Worm (Caenorhabditis elegans) whole organism, early embryonic: Measurements from ENCODE around the gene hrpl-1.

ENCODE experiments used
- B0310.2 ChIP-seq: sonication (generic microtip); optimal IDR thresholded peaks from 2 replicates; lab custom pipeline; 2016; ENCODE audit warnings: mild to moderate bottlenecking, missing genetic modification characterization, missing compliant biosample characterization
- F13C5.2 ChIP-seq: sonication (generic microtip); optimal IDR thresholded peaks from 2 replicates; lab custom pipeline; 2017; ENCODE audit warnings: mild to moderate bottlenecking, missing genetic modification characterization, inconsistent platforms, missing compliant biosample characterization
- aly-1 ChIP-seq: sonication (generic microtip); optimal IDR thresholded peaks from 2 replicates; lab custom pipeline; 2016; ENCODE audit warnings: missing genetic modification characterization, missing compliant biosample characterization
- ama-1 ChIP-seq: fragments of 150-350 bp; optimal IDR thresholded peaks from 2 replicates; lab custom pipeline; 2014
- ceh-13 ChIP-seq: fragments of 200-800 bp; sonication (Bioruptor generic); optimal IDR thresholded peaks from 2 replicates; lab custom pipeline; 2018; ENCODE audit warnings: mild to moderate bottlenecking, missing genetic modification characterization, missing compliant biosample characterization
- ceh-36 ChIP-seq: sonication (generic microtip); optimal IDR thresholded peaks from 2 replicates; lab custom pipeline; 2016; ENCODE audit warnings: missing genetic modification characterization, inconsistent platforms, missing compliant biosample characterization
- ets-7 ChIP-seq: sonication (generic microtip); optimal IDR thresholded peaks from 2 replicates; lab custom pipeline; 2016; ENCODE audit warnings: missing genotype, missing genetic modification characterization, missing compliant biosample characterization
- flt-1 ChIP-seq: fragments of 200-800 bp; sonication (Bioruptor generic); IDR thresholded peaks from 2 replicates; pipeline ENCODE4 v1.3.6; 2022; ENCODE audit warnings: missing genetic modification characterization, missing compliant biosample characterization
- hmbx-1 ChIP-seq: sonication (generic microtip); optimal IDR thresholded peaks from 2 replicates; lab custom pipeline; 2016; ENCODE audit warnings: mild to moderate bottlenecking, missing genetic modification characterization, missing compliant biosample characterization
- hmg-4 ChIP-seq: fragments of 200-800 bp; sonication (Bioruptor generic); optimal IDR thresholded peaks from 2 replicates; lab custom pipeline; 2018; ENCODE audit warnings: mild to moderate bottlenecking, missing genetic modification characterization, missing compliant biosample characterization
- hnd-1 ChIP-seq: sonication (generic microtip); optimal IDR thresholded peaks from 2 replicates; lab custom pipeline; 2016; ENCODE audit warnings: missing genetic modification characterization, missing compliant biosample characterization
- pes-1 ChIP-seq: fragments of 200-800 bp; sonication (Bioruptor generic); IDR thresholded peaks from 2 replicates; pipeline ENCODE4 v1.3.6; 2022; ENCODE audit warnings: missing genetic modification reagents, missing genetic modification characterization, missing compliant biosample characterization
- scrt-1 ChIP-seq: fragments of 200-800 bp; sonication (Bioruptor generic); IDR thresholded peaks from 2 replicates; pipeline ENCODE4 v1.3.6; 2022; ENCODE audit warnings: missing genetic modification characterization, missing compliant biosample characterization
- sea-1 ChIP-seq: fragments of 200-800 bp; sonication (Bioruptor generic); conservative IDR thresholded peaks from 2 replicates; pipeline ENCODE4 v1.3.6; 2022; ENCODE audit warnings: missing genetic modification characterization, missing compliant biosample characterization
- tbx-11 ChIP-seq: fragments of 200-800 bp; sonication (Bioruptor generic); IDR thresholded peaks from 2 replicates; pipeline ENCODE4 v1.3.6; 2022; ENCODE audit warnings: missing genetic modification characterization, missing compliant biosample characterization
- tbx-37 ChIP-seq: fragments of 200-800 bp; sonication (Bioruptor generic); conservative IDR thresholded peaks from 2 replicates; pipeline ENCODE4 v1.3.6; 2022; ENCODE audit warnings: missing genetic modification reagents, missing genetic modification characterization, missing compliant biosample characterization
- tra-4 ChIP-seq: sonication (generic microtip); optimal IDR thresholded peaks from 2 replicates; lab custom pipeline; 2017; ENCODE audit warnings: missing genetic modification characterization, missing compliant biosample characterization

Gene hrpl-1

ce11 chrII:6860043-6860442, 38.5 kb upstream of the hrpl-1 start:
- TF ChIP-seq ets-7 (tag; lab: Kevin White, UChicago) (no peak), scrt-1 (no peak), aly-1 (tag; lab: Kevin White, UChicago) (no peak), tra-4 (no peak)

- TF ChIP-seq ceh-36 (tag; lab: Kevin White, UChicago) (no peak), sea-1 (GFP tag; lab: Robert Waterston, UW) (no peak), pes-1 (GFP tag; lab: Robert Waterston, UW) (no peak), flt-1 (no peak), tbx-11 (GFP tag; lab: Robert Waterston, UW) (no peak), aly-1 (tag; lab: Kevin White, UChicago) (no peak), scrt-1 (no peak), B0310.2 (tag; lab: Kevin White, UChicago) (no peak), hmg-4 (GFP tag; lab: Kevin White, UChicago) (no peak), F13C5.2 (tag; lab: Kevin White, UChicago) (no peak), ceh-13 (GFP tag; lab: Kevin White, UChicago) (no peak), hmbx-1 (tag; lab: Kevin White, UChicago) (no peak), ama-1 (lab: Kevin White, UChicago) (no peak), tbx-37 (GFP tag; lab: Robert Waterston, UW) (no peak), hnd-1 (no peak), tra-4 (no peak), ets-7 (tag; lab: Kevin White, UChicago) (no peak)
Measured at ce11 chrII:6863652-6864051, 34.9 kb upstream of the hrpl-1 start, which contains the start of gene aff-1. Gene aff-1 (minus strand): TSS chrII:6863752.

- TF ChIP-seq hmbx-1 (tag; lab: Kevin White, UChicago) = no peak
- no peak for TF ChIP-seq aly-1 (tag; lab: Kevin White, UChicago)
- no peak for TF ChIP-seq ama-1 (lab: Kevin White, UChicago)
- TF ChIP-seq scrt-1 = no peak
- TF ChIP-seq tbx-11 (GFP tag; lab: Robert Waterston, UW) = no peak
- no peak for TF ChIP-seq sea-1 (GFP tag; lab: Robert Waterston, UW)
- no peak for TF ChIP-seq tbx-37 (GFP tag; lab: Robert Waterston, UW)
- TF ChIP-seq B0310.2 (tag; lab: Kevin White, UChicago) = no peak
- TF ChIP-seq hmg-4 (GFP tag; lab: Kevin White, UChicago) = no peak
- TF ChIP-seq flt-1 = no peak
- no peak for TF ChIP-seq ceh-36 (tag; lab: Kevin White, UChicago)
- no peak for TF ChIP-seq ets-7 (tag; lab: Kevin White, UChicago)
- TF ChIP-seq pes-1 (GFP tag; lab: Robert Waterston, UW) = no peak
- TF ChIP-seq ceh-13 (GFP tag; lab: Kevin White, UChicago) = no peak
- TF ChIP-seq F13C5.2 (tag; lab: Kevin White, UChicago) = no peak
- no peak for TF ChIP-seq tra-4
- no peak for TF ChIP-seq hnd-1
Measured at ce11 chrII:6870803-6871202, 27.7 kb upstream of the hrpl-1 start, which contains the start of gene clhm-1. Gene clhm-1 (minus strand): TSS chrII:6871009.

- TF ChIP-seq ceh-36 (tag; lab: Kevin White, UChicago) (no peak), ama-1 (lab: Kevin White, UChicago) (no peak), F13C5.2 (tag; lab: Kevin White, UChicago) (no peak), ets-7 (tag; lab: Kevin White, UChicago) (no peak), tra-4 (no peak), sea-1 (GFP tag; lab: Robert Waterston, UW) (no peak), hmg-4 (GFP tag; lab: Kevin White, UChicago) (no peak), scrt-1 (no peak), B0310.2 (tag; lab: Kevin White, UChicago) (no peak), tbx-37 (GFP tag; lab: Robert Waterston, UW) (no peak), ceh-13 (GFP tag; lab: Kevin White, UChicago) (no peak), pes-1 (GFP tag; lab: Robert Waterston, UW) (no peak), hnd-1 (no peak), tbx-11 (GFP tag; lab: Robert Waterston, UW) (no peak)
Measured at ce11 chrII:6872493-6872892, 26.0 kb upstream of the hrpl-1 start, which contains the start of gene C44B7.5. Gene C44B7.5 (minus strand): TSS chrII:6872593.

- TF ChIP-seq flt-1 (no peak), aly-1 (tag; lab: Kevin White, UChicago) (no peak), ceh-36 (tag; lab: Kevin White, UChicago) (no peak), hmg-4 (GFP tag; lab: Kevin White, UChicago) (no peak), scrt-1 (no peak), hnd-1 (no peak), ama-1 (lab: Kevin White, UChicago) (no peak), F13C5.2 (tag; lab: Kevin White, UChicago) (no peak)
Measured at ce11 chrII:6876957-6877356, 21.6 kb upstream of the hrpl-1 start, which contains the start of gene slc-36.5. Gene slc-36.5 (minus strand): TSS chrII:6877057.

- TF ChIP-seq ets-7 (tag; lab: Kevin White, UChicago) (no peak), hmg-4 (GFP tag; lab: Kevin White, UChicago) (no peak), F13C5.2 (tag; lab: Kevin White, UChicago) (no peak), pes-1 (GFP tag; lab: Robert Waterston, UW) (no peak), aly-1 (tag; lab: Kevin White, UChicago) (no peak), tra-4 (no peak)
Measured at ce11 chrII:6877881-6878280, 20.6 kb upstream of the hrpl-1 start.

- TF ChIP-seq ets-7 (tag; lab: Kevin White, UChicago) = no peak
- no peak for TF ChIP-seq hmg-4 (GFP tag; lab: Kevin White, UChicago)
- TF ChIP-seq tbx-37 (GFP tag; lab: Robert Waterston, UW) = no peak
- TF ChIP-seq sea-1 (GFP tag; lab: Robert Waterston, UW) = no peak
Measured at ce11 chrII:6880067-6880466, 18.5 kb upstream of the hrpl-1 start, which contains the start of gene C44B7.7. Gene C44B7.7 (minus strand): TSS chrII:6880167.

ce11 chrII:6882335-6882734, 16.2 kb upstream of the hrpl-1 start:
- TF ChIP-seq scrt-1 = no peak
- TF ChIP-seq hnd-1 = no peak
- no peak for TF ChIP-seq pes-1 (GFP tag; lab: Robert Waterston, UW)
- no peak for TF ChIP-seq tra-4
- TF ChIP-seq tbx-37 (GFP tag; lab: Robert Waterston, UW) = no peak
- no peak for TF ChIP-seq ceh-36 (tag; lab: Kevin White, UChicago)
- no peak for TF ChIP-seq flt-1
- no peak for TF ChIP-seq hmg-4 (GFP tag; lab: Kevin White, UChicago)
- no peak for TF ChIP-seq aly-1 (tag; lab: Kevin White, UChicago)
- no peak for TF ChIP-seq hmbx-1 (tag; lab: Kevin White, UChicago)
- no peak for TF ChIP-seq ets-7 (tag; lab: Kevin White, UChicago)
- no peak for TF ChIP-seq B0310.2 (tag; lab: Kevin White, UChicago)
- no peak for TF ChIP-seq tbx-11 (GFP tag; lab: Robert Waterston, UW)
- TF ChIP-seq ceh-13 (GFP tag; lab: Kevin White, UChicago) = no peak
- TF ChIP-seq sea-1 (GFP tag; lab: Robert Waterston, UW) = no peak
